Worm (Caenorhabditis elegans): ENCODE data around the gene fbxb-34.

The fbxb-34 gene

ce11 chrII:605267-605666 lies 17.6 kb downstream of the fbxb-34 start, which contains the start of gene W04H10.2:
TSS of gene W04H10.2 (plus strand) at chrII:605567.
- TF ChIP-seq lin-14 (GFP tag; optimal IDR thresholded peaks at IDR 0.05), result no peak
- no peak for TF ChIP-seq irx-1 (tag; optimal IDR thresholded peaks at IDR 0.05)
- no peak for TF ChIP-seq elt-2 (tag; optimal IDR thresholded peaks at IDR 0.05)
- TF ChIP-seq lin-13 (GFP tag; optimal IDR thresholded peaks at IDR 0.05), result no peak
- no peak for TF ChIP-seq unc-86 (tag; optimal IDR thresholded peaks at IDR 0.05)
- TF ChIP-seq elt-3 (tag; optimal IDR thresholded peaks at IDR 0.05), result no peak
- TF ChIP-seq ceh-90 (tag; optimal IDR thresholded peaks at IDR 0.05), result no peak
- TF ChIP-seq ceh-82 (tag; optimal IDR thresholded peaks at IDR 0.05), result no peak
- no peak for TF ChIP-seq fkh-4 (tag; optimal IDR thresholded peaks at IDR 0.05; ENCODE audit: borderline replicate concordance)
- no peak for TF ChIP-seq ceh-8 (GFP tag; optimal IDR thresholded peaks at IDR 0.05)
- no peak for TF ChIP-seq egl-13 (tag; optimal IDR thresholded peaks at IDR 0.05)
- TF ChIP-seq nhr-84 (tag; optimal IDR thresholded peaks at IDR 0.05), result no peak
- no peak for TF ChIP-seq efl-1 (optimal IDR thresholded peaks at IDR 0.05)
- no peak for TF ChIP-seq efl-1 (GFP tag; optimal IDR thresholded peaks at IDR 0.05 in 1 of 2)

- TF ChIP-seq C16A3.4 (tag; optimal IDR thresholded peaks at IDR 0.05) (no peak), efl-3 (GFP tag; optimal IDR thresholded peaks at IDR 0.05) (no peak), hlh-17 (GFP tag; optimal IDR thresholded peaks at IDR 0.05; ENCODE audit: borderline replicate concordance) (no peak), ztf-11 (tag; optimal IDR thresholded peaks at IDR 0.05) (no peak), pqm-1 (tag; optimal IDR thresholded peaks at IDR 0.05) (no peak), ceh-82 (tag; optimal IDR thresholded peaks at IDR 0.05) (no peak), ets-5 (GFP tag; IDR thresholded peaks at IDR 0.05) (no peak), nhr-85 (tag) (no peak), swsn-7 (tag; optimal IDR thresholded peaks at IDR 0.05) (no peak), dsc-1 (tag; optimal IDR thresholded peaks at IDR 0.05) (no peak), fos-1 (tag; optimal IDR thresholded peaks at IDR 0.05) (no peak), nhr-11 (tag; optimal IDR thresholded peaks at IDR 0.05) (no peak), nhr-77 (tag; optimal IDR thresholded peaks at IDR 0.05) (no peak), unc-98 (GFP tag; IDR thresholded peaks at IDR 0.05) (no peak)
Measured at ce11 chrII:606033-606432, 18.4 kb downstream of the fbxb-34 start, which contains the start of gene W04H10.5. TSS of gene W04H10.5 (plus strand) at chrII:606333.

ce11 chrII:608341-608740 lies 20.7 kb downstream of the fbxb-34 start, which contains the start of gene W04H10.6:
TSS of gene W04H10.6 (minus strand) at chrII:608441.
- TF ChIP-seq grh-1 (GFP tag; IDR thresholded peaks at IDR 0.05) (no peak), nhr-20 (tag; optimal IDR thresholded peaks at IDR 0.05) (no peak), blmp-1 (tag; optimal IDR thresholded peaks at IDR 0.05) (peak; percentile 36), lin-15B (tag; optimal IDR thresholded peaks at IDR 0.05) (no peak), alr-1 (tag; optimal IDR thresholded peaks at IDR 0.05; ENCODE audit: borderline replicate concordance) (no peak), pag-3 (tag; optimal IDR thresholded peaks at IDR 0.05; ENCODE audit: borderline replicate concordance, insufficient read depth) (no peak), snu-23 (GFP tag; optimal IDR thresholded peaks at IDR 0.05) (peak; percentile 31), hpl-2 (GFP tag; optimal IDR thresholded peaks at IDR 0.05) (no peak), vab-15 (tag; optimal IDR thresholded peaks at IDR 0.05) (no peak), pax-3 (tag; optimal IDR thresholded peaks at IDR 0.05) (no peak), nhr-237 (tag; optimal IDR thresholded peaks at IDR 0.05) (no peak), lsy-2 (tag; optimal IDR thresholded peaks at IDR 0.05) (no peak), dpl-1 (GFP tag; optimal IDR thresholded peaks at IDR 0.05) (peak in 2 of 3 experiments; percentile 20 to 24), efl-3 (GFP tag; optimal IDR thresholded peaks at IDR 0.05) (no peak), nhr-85 (tag) (peak; percentile 78)
